Worm (Caenorhabditis elegans) whole organism, late embryonic: ENCODE measurements around the gene M6.11.

Source experiments
- ceh-24 ChIP-seq: sonication (generic microtip); optimal IDR thresholded peaks from 2 replicates; lab custom pipeline; 2016; ENCODE audit warnings: mild to moderate bottlenecking, missing genetic modification characterization, missing compliant biosample characterization
- fkh-6 ChIP-seq: sonication (generic microtip); optimal IDR thresholded peaks from 2 replicates; lab custom pipeline; 2016; ENCODE audit warnings: missing genetic modification characterization, missing compliant biosample characterization
- pqm-1 ChIP-seq: sonication (generic microtip); optimal IDR thresholded peaks from 2 replicates; lab custom pipeline; 2016; ENCODE audit warnings: missing genetic modification characterization, missing compliant biosample characterization
- ttx-3 ChIP-seq: sonication (generic microtip); optimal IDR thresholded peaks from 2 replicates; lab custom pipeline; 2016; ENCODE audit warnings: missing genetic modification reagents, missing genetic modification characterization, missing compliant biosample characterization

DNA sequence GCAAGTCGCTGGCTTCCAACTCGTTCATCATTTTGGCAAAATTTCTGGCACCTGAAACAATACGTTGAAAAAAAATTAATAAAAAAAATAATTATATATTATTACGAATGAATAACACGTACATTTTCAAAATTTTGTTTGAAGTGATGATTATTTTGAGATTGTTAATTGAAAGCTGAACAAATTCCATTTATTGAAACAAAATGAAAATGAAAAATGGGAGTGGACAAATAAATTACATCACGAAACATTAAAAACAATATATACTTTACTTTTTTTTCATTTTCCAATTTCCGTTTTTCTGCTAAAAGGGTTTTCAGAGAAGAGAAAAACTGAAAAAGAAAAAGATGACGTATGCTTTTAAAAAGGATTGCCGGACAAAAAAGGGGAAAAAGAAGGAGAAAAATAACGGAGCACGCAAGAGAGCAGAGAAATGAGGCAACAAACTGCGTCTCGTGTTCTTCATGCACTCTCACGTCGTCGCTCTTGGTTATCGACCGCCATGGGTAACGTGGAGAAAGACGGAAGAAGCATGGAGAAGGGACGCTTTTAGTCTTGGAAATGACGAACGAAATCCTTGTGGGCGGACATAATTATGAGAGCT, 20.5 kb upstream of the M6.11 start, which contains the start of gene rund-1:
- no peak for TF ChIP-seq pqm-1 (tag; lab: Kevin White, UChicago)
- no peak for TF ChIP-seq ttx-3
- TF ChIP-seq ceh-24 (tag; lab: Kevin White, UChicago), result no peak
- TF ChIP-seq fkh-6, result no peak
